Worm (Caenorhabditis elegans) whole organism, L3 larva: Measurements from ENCODE around the gene F55G7.4.

Experiments
- R02D3.7 ChIP-seq: fragments of 150-350 bp; optimal IDR thresholded peaks from 2 replicates; lab custom pipeline; 2014; ENCODE audit warnings: missing biosample characterization, missing genetic modification characterization
- ZK546.5 ChIP-seq: sonication (generic microtip); optimal IDR thresholded peaks from 2 replicates; lab custom pipeline; 2017; ENCODE audit warnings: missing biosample characterization, missing genetic modification characterization
- aly-2 ChIP-seq: fragments of 150-350 bp; optimal IDR thresholded peaks from 2 replicates; lab custom pipeline; 2014; ENCODE audit warnings: missing biosample characterization, missing genetic modification characterization
- ama-1 ChIP-seq: fragments of 150-350 bp; optimal IDR thresholded peaks from 2 replicates; lab custom pipeline; 2018
- ceh-16 ChIP-seq: sonication (generic microtip); optimal IDR thresholded peaks from 2 replicates; lab custom pipeline; 2017; ENCODE audit warnings: missing biosample characterization, missing genetic modification characterization
- ceh-28 ChIP-seq: fragments of 150-350 bp; optimal IDR thresholded peaks from 2 replicates; lab custom pipeline; 2014; ENCODE audit warnings: missing biosample characterization, missing genetic modification reagents, missing genetic modification characterization
- ceh-82 ChIP-seq: fragments of 150-350 bp; optimal IDR thresholded peaks from 2 replicates; lab custom pipeline; 2014; ENCODE audit warnings: missing biosample characterization, missing genetic modification characterization
- daf-12 ChIP-seq: fragments of 150-350 bp; optimal IDR thresholded peaks from 2 replicates; lab custom pipeline; 2014; ENCODE audit warnings: missing biosample characterization, missing genetic modification reagents, missing genetic modification characterization
- egl-5 ChIP-seq: fragments of 150-350 bp; optimal IDR thresholded peaks from 2 replicates; lab custom pipeline; 2017; ENCODE audit warnings: missing biosample characterization, missing genetic modification reagents, missing genetic modification characterization, inconsistent platforms
- elt-1 ChIP-seq: fragments of 150-350 bp; optimal IDR thresholded peaks from 2 replicates; lab custom pipeline; 2014; ENCODE audit warnings: missing biosample characterization, missing genetic modification characterization
- elt-2 ChIP-seq: sonication (generic microtip); optimal IDR thresholded peaks from 2 replicates; lab custom pipeline; 2016; ENCODE audit warnings: missing genetic modification reagents, mild to moderate bottlenecking, missing genetic modification characterization, missing compliant biosample characterization
- elt-3 ChIP-seq, 3 experiments: fragments of 150-350 bp in 1 of 3; sonication (generic microtip) in 2 of 3; optimal IDR thresholded peaks; 2 replicates in 2 of 3; 4 replicates in 1 of 3; lab custom pipeline; 2014 to 2017; ENCODE audit warnings: missing biosample characterization in 3 of 3, missing genetic modification characterization in 3 of 3
- eor-1 ChIP-seq, 2 experiments: fragments of 150-350 bp; optimal IDR thresholded peaks; 2 replicates each; lab custom pipeline; 2014 to 2018; ENCODE audit warnings: missing biosample characterization in 2 of 2, missing genetic modification characterization in 2 of 2
- fkh-10 ChIP-seq: sonication (generic microtip); optimal IDR thresholded peaks from 2 replicates; lab custom pipeline; 2017; ENCODE audit warnings: missing biosample characterization, missing genetic modification reagents, missing genetic modification characterization
- fkh-2 ChIP-seq: fragments of 150-350 bp; optimal IDR thresholded peaks from 2 replicates; lab custom pipeline; 2014; ENCODE audit warnings: missing biosample characterization, missing genetic modification reagents, missing genetic modification characterization
- hmg-11 ChIP-seq: sonication (generic microtip); optimal IDR thresholded peaks from 2 replicates; lab custom pipeline; 2016; ENCODE audit warnings: missing genetic modification characterization, missing compliant biosample characterization
- lin-15B ChIP-seq: fragments of 150-350 bp; optimal IDR thresholded peaks from 2 replicates; lab custom pipeline; 2014; ENCODE audit warnings: missing biosample characterization, missing genetic modification characterization
- lin-39 ChIP-seq: fragments of 150-350 bp; optimal IDR thresholded peaks from 2 replicates; lab custom pipeline; 2018; ENCODE audit warnings: missing biosample characterization, missing genetic modification reagents, missing genetic modification characterization
- mdl-1 ChIP-seq: fragments of 150-350 bp; optimal IDR thresholded peaks from 2 replicates; lab custom pipeline; 2014; ENCODE audit warnings: missing biosample characterization, missing genetic modification characterization
- mml-1 ChIP-seq: fragments of 150-350 bp; sonication (generic microtip); optimal IDR thresholded peaks from 3 replicates; lab custom pipeline; 2014; ENCODE audit warnings: missing biosample characterization, missing genetic modification characterization
- nfya-1 ChIP-seq: sonication (generic microtip); optimal IDR thresholded peaks from 2 replicates; lab custom pipeline; 2017; ENCODE audit warnings: missing genetic modification characterization, mild to moderate bottlenecking, missing compliant biosample characterization, antibody characterized with exemption, moderate library complexity; ENCODE audit not compliant: insufficient read depth
- nhr-11 ChIP-seq: fragments of 150-350 bp; optimal IDR thresholded peaks from 2 replicates; lab custom pipeline; 2014; ENCODE audit warnings: missing biosample characterization, missing genetic modification characterization
- nhr-12 ChIP-seq: fragments of 150-350 bp; optimal IDR thresholded peaks from 2 replicates; lab custom pipeline; 2014; ENCODE audit warnings: missing biosample characterization, missing genetic modification characterization
- nhr-23 ChIP-seq: fragments of 150-350 bp; optimal IDR thresholded peaks from 2 replicates; lab custom pipeline; 2014; ENCODE audit warnings: missing biosample characterization, missing genetic modification reagents, missing genetic modification characterization
- nhr-237 ChIP-seq: fragments of 150-350 bp; optimal IDR thresholded peaks from 2 replicates; lab custom pipeline; 2014; ENCODE audit warnings: missing biosample characterization, missing genetic modification characterization
- nhr-25 ChIP-seq: sonication (generic microtip); optimal IDR thresholded peaks from 2 replicates; lab custom pipeline; 2017; ENCODE audit warnings: missing biosample characterization, missing genetic modification characterization
- nhr-43 ChIP-seq: sonication (generic microtip); optimal IDR thresholded peaks from 2 replicates; lab custom pipeline; 2016; ENCODE audit warnings: mild to moderate bottlenecking, missing genetic modification characterization, missing compliant biosample characterization; ENCODE audit not compliant: poor library complexity, severe bottlenecking
- nhr-77 ChIP-seq: fragments of 150-350 bp; optimal IDR thresholded peaks from 2 replicates; lab custom pipeline; 2014; ENCODE audit warnings: missing biosample characterization, missing genetic modification characterization
- pha-4 ChIP-seq: fragments of 150-350 bp; optimal IDR thresholded peaks from 2 replicates; lab custom pipeline; 2014; ENCODE audit warnings: missing biosample characterization, missing genetic modification reagents, missing genetic modification characterization
- pqm-1 ChIP-seq: fragments of 150-350 bp; optimal IDR thresholded peaks from 2 replicates; lab custom pipeline; 2017; ENCODE audit warnings: missing biosample characterization, missing genetic modification characterization, inconsistent platforms
- sea-2 ChIP-seq: fragments of 150-350 bp; sonication (generic microtip); optimal IDR thresholded peaks from 4 replicates; lab custom pipeline; 2014; ENCODE audit warnings: missing biosample characterization, missing genetic modification reagents, missing genetic modification characterization
- skn-1 ChIP-seq: fragments of 150-350 bp; optimal IDR thresholded peaks from 2 replicates; lab custom pipeline; 2014; ENCODE audit warnings: missing biosample characterization, missing genetic modification characterization
- snpc-4 ChIP-seq: fragments of 150-350 bp; optimal IDR thresholded peaks from 2 replicates; lab custom pipeline; 2014; ENCODE audit warnings: missing biosample characterization, missing genetic modification characterization
- tbx-2 ChIP-seq: sonication (generic microtip); optimal IDR thresholded peaks from 2 replicates; lab custom pipeline; 2016; ENCODE audit warnings: mild to moderate bottlenecking, missing genetic modification characterization, missing compliant biosample characterization
- unc-62 ChIP-seq: fragments of 150-350 bp; sonication (generic microtip); optimal IDR thresholded peaks from 4 replicates; lab custom pipeline; 2014; ENCODE audit warnings: missing biosample characterization, missing genetic modification reagents, missing genetic modification characterization
- ztf-11 ChIP-seq: fragments of 150-350 bp; optimal IDR thresholded peaks from 2 replicates; lab custom pipeline; 2014; ENCODE audit warnings: missing biosample characterization, missing genetic modification characterization
- ztf-4 ChIP-seq: fragments of 150-350 bp; optimal IDR thresholded peaks from 2 replicates; lab custom pipeline; 2014; ENCODE audit warnings: missing biosample characterization, missing genetic modification characterization

The F55G7.4 gene

ce11 chrX:11896708-11897107 lies 31.0 kb upstream of the F55G7.4 start:
- TF ChIP-seq nhr-43 (tag; lab: Kevin White, UChicago) = no peak
- TF ChIP-seq sea-2 (GFP tag; lab: Kevin White, UChicago) = no peak
- no peak for TF ChIP-seq pqm-1 (tag; lab: Kevin White, UChicago)
- TF ChIP-seq nhr-23 = no peak
- TF ChIP-seq egl-5 = no peak
- no peak for TF ChIP-seq elt-1 (tag; lab: Kevin White, UChicago)
- no peak for TF ChIP-seq elt-3 (tag; optimal IDR thresholded peaks at IDR 0.05; lab: Kevin White, UChicago)
- TF ChIP-seq unc-62 = no peak
- no peak for TF ChIP-seq nhr-25 (tag; lab: Kevin White, UChicago)
- no peak for TF ChIP-seq ztf-4 (tag; lab: Kevin White, UChicago)
- TF ChIP-seq skn-1 (tag; lab: Kevin White, UChicago) = no peak
- TF ChIP-seq nfya-1 (tag; lab: Kevin White, UChicago) = no peak
- no peak for TF ChIP-seq ama-1 (lab: Kevin White, UChicago)
- TF ChIP-seq nhr-12 = no peak
- TF ChIP-seq ZK546.5 (tag; lab: Kevin White, UChicago) = no peak

ce11 chrX:11898040-11898439 lies 29.6 kb upstream of the F55G7.4 start, which contains the start of gene Y62H9A.9:
Y62H9A.9 (minus strand) TSS chrX:11898140.
- no peak for TF ChIP-seq ceh-16
- TF ChIP-seq ceh-82 (tag; lab: Kevin White, UChicago) = no peak
- TF ChIP-seq pha-4 = no peak
- TF ChIP-seq eor-1 (tag; optimal IDR thresholded peaks at IDR 0.05; lab: Kevin White, UChicago) = no peak
- no peak for TF ChIP-seq pqm-1 (tag; lab: Kevin White, UChicago)
- TF ChIP-seq hmg-11 = no peak
- TF ChIP-seq fkh-2 (tag; lab: Kevin White, UChicago) = no peak
- no peak for TF ChIP-seq ama-1 (lab: Kevin White, UChicago)
- TF ChIP-seq elt-1 (tag; lab: Kevin White, UChicago) = no peak
- TF ChIP-seq snpc-4 = no peak
- no peak for TF ChIP-seq nhr-12
- TF ChIP-seq elt-2 (tag; lab: Kevin White, UChicago) = no peak
- no peak for TF ChIP-seq aly-2 (tag; lab: Kevin White, UChicago)
- no peak for TF ChIP-seq nhr-25 (tag; lab: Kevin White, UChicago)
- TF ChIP-seq fkh-10 (GFP tag; lab: Kevin White, UChicago) = no peak
- no peak for TF ChIP-seq skn-1 (tag; lab: Kevin White, UChicago)

DNA sequence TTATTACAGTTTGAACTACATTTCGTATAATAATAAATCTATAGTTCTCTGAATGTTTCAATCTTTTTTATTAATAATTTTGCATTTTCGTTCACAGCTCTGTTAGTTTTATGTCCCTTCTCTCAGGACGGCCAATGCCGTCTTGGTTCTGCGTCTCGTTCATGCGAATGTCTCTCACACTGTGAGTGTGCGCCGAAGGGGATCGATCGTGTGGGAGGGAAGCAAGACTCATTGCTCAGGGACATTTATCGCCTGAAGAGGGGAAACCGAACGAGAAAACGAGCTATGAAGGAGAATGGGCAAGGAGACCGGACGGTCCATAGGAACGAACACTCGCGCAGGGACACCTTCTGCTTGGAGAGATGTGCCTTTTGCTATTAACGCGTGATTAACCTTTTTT lies 28.7 kb upstream of the F55G7.4 start:
- TF ChIP-seq ztf-4 (tag; lab: Kevin White, UChicago) (no peak), elt-2 (tag; lab: Kevin White, UChicago) (no peak), nhr-77 (tag; lab: Kevin White, UChicago) (no peak), sea-2 (GFP tag; lab: Kevin White, UChicago) (no peak), lin-39 (tag; lab: Kevin White, UChicago) (peak; percentile 54), ama-1 (lab: Kevin White, UChicago) (no peak), tbx-2 (tag; lab: Kevin White, UChicago) (no peak), nhr-11 (no peak), unc-62 (no peak), lin-15B (tag; lab: Kevin White, UChicago) (no peak), ceh-28 (tag; lab: Kevin White, UChicago) (peak; percentile 72), daf-12 (tag; lab: Kevin White, UChicago) (no peak), mml-1 (tag; lab: Kevin White, UChicago) (no peak), mdl-1 (no peak)
- TF ChIP-seq, all 47 proteins: peak for 2

- TF ChIP-seq ZK546.5 (tag; lab: Kevin White, UChicago) (no peak), nhr-11 (no peak), sea-2 (GFP tag; lab: Kevin White, UChicago) (no peak), R02D3.7 (tag; lab: Kevin White, UChicago) (no peak), ztf-11 (no peak), ceh-16 (no peak), nhr-237 (no peak), egl-5 (no peak), elt-2 (tag; lab: Kevin White, UChicago) (no peak), fkh-2 (tag; lab: Kevin White, UChicago) (no peak), snpc-4 (no peak)
Measured at ce11 chrX:11902661-11903060, 25.0 kb upstream of the F55G7.4 start, which contains the start of gene Y62H9A.10. Y62H9A.10 (minus strand) TSS chrX:11902761.
